Fruit fly (Drosophila melanogaster) whole organism, prepupa: ENCODE results near the gene Cdc42.

Experiments used
- Blimp-1 ChIP-seq: fragments of 200-800 bp; sonication (Bioruptor generic); optimal IDR thresholded peaks from 3 replicates; lab custom pipeline; 2017; ENCODE audit warnings: missing biosample characterization, missing genetic modification characterization, mild to moderate bottlenecking, moderate library complexity, missing genetic modification reagents
- CG10631 ChIP-seq: fragments of 200-800 bp; sonication (Bioruptor generic); optimal IDR thresholded peaks from 2 replicates; lab custom pipeline; 2016; ENCODE audit warnings: missing biosample characterization, missing genetic modification characterization
- CG10669 ChIP-seq: fragments of 200-800 bp; sonication (Bioruptor generic); optimal IDR thresholded peaks from 3 replicates; lab custom pipeline; 2018; ENCODE audit warnings: missing biosample characterization, mild to moderate bottlenecking, missing genetic modification characterization, moderate library complexity
- CG11762 ChIP-seq: fragments of 200-800 bp; sonication (Bioruptor generic); optimal IDR thresholded peaks from 3 replicates; lab custom pipeline; 2016; ENCODE audit warnings: missing biosample characterization, missing genetic modification characterization; ENCODE audit not compliant: insufficient read depth
- CG11902 ChIP-seq: fragments of 200-800 bp; sonication (Bioruptor generic); optimal IDR thresholded peaks from 3 replicates; lab custom pipeline; 2016; ENCODE audit warnings: missing biosample characterization, missing genetic modification characterization
- CG15336 ChIP-seq: fragments of 200-800 bp; sonication (Bioruptor generic); IDR thresholded peaks from 2 replicates; pipeline ENCODE4 v1.3.6; 2022; ENCODE audit warnings: missing biosample characterization, missing genetic modification characterization
- CG1621 ChIP-seq: fragments of 200-800 bp; sonication (Bioruptor generic); optimal IDR thresholded peaks from 3 replicates; lab custom pipeline; 2018; ENCODE audit warnings: missing biosample characterization, mild to moderate bottlenecking, missing genetic modification characterization
- CG16779 ChIP-seq: fragments of 200-800 bp; sonication (Bioruptor generic); optimal IDR thresholded peaks from 3 replicates; lab custom pipeline; 2017; ENCODE audit warnings: missing biosample characterization, mild to moderate bottlenecking, missing genetic modification characterization
- CG31627 ChIP-seq: fragments of 200-800 bp; sonication (Bioruptor generic); optimal IDR thresholded peaks from 3 replicates; lab custom pipeline; 2016; ENCODE audit warnings: missing biosample characterization, missing genetic modification characterization
- CG32006 ChIP-seq: fragments of 200-800 bp; sonication (Bioruptor generic); optimal IDR thresholded peaks from 3 replicates; lab custom pipeline; 2017; ENCODE audit warnings: missing biosample characterization, mild to moderate bottlenecking, missing genetic modification characterization
- CG34406 ChIP-seq: fragments of 200-800 bp; sonication (Bioruptor generic); optimal IDR thresholded peaks from 3 replicates; lab custom pipeline; 2016; ENCODE audit warnings: missing biosample characterization, missing genetic modification characterization
- CG3919 ChIP-seq: fragments of 200-800 bp; sonication (Bioruptor generic); optimal IDR thresholded peaks from 3 replicates; lab custom pipeline; 2016; ENCODE audit warnings: missing biosample characterization, missing genetic modification characterization
- CG6163 ChIP-seq: fragments of 200-800 bp; sonication (Bioruptor generic); IDR thresholded peaks from 3 replicates; pipeline ENCODE4 v1.3.6; 2022; ENCODE audit warnings: missing biosample characterization, missing genetic modification characterization
- CG6276 ChIP-seq: fragments of 200-800 bp; sonication (Bioruptor generic); optimal IDR thresholded peaks from 2 replicates; lab custom pipeline; 2017; ENCODE audit warnings: missing biosample characterization, mild to moderate bottlenecking, missing genetic modification characterization
- CG6792 ChIP-seq: fragments of 200-800 bp; sonication (Bioruptor generic); optimal IDR thresholded peaks from 3 replicates; lab custom pipeline; 2016; ENCODE audit warnings: missing biosample characterization, missing genetic modification characterization
- CG6854 ChIP-seq: fragments of 200-800 bp; sonication (Bioruptor generic); optimal IDR thresholded peaks from 2 replicates; lab custom pipeline; 2017; ENCODE audit warnings: missing biosample characterization, mild to moderate bottlenecking, missing genetic modification characterization
- CG7368 ChIP-seq: fragments of 200-800 bp; sonication (Bioruptor generic); optimal IDR thresholded peaks from 3 replicates; lab custom pipeline; 2016; ENCODE audit warnings: missing biosample characterization, missing genetic modification characterization
- CG8119 ChIP-seq: fragments of 200-800 bp; sonication (Bioruptor generic); IDR thresholded peaks from 3 replicates; pipeline ENCODE4 v1.3.6; 2022; ENCODE audit warnings: missing biosample characterization, missing genetic modification characterization
- CG8319 ChIP-seq: fragments of 200-800 bp; sonication (Bioruptor generic); optimal IDR thresholded peaks from 3 replicates; lab custom pipeline; 2016; ENCODE audit warnings: missing biosample characterization, missing genetic modification characterization
- CG8632 ChIP-seq: fragments of 200-800 bp; sonication (Bioruptor generic); optimal IDR thresholded peaks from 3 replicates; lab custom pipeline; 2016; ENCODE audit warnings: missing biosample characterization, missing genetic modification characterization
- CG9139 ChIP-seq: fragments of 200-800 bp; sonication (Bioruptor generic); optimal IDR thresholded peaks from 3 replicates; lab custom pipeline; 2017; ENCODE audit warnings: missing biosample characterization, mild to moderate bottlenecking, missing genetic modification characterization
- Eip93F ChIP-seq: fragments of 200-800 bp; sonication (Bioruptor generic); optimal IDR thresholded peaks from 2 replicates; lab custom pipeline; 2016; ENCODE audit warnings: missing biosample characterization, mild to moderate bottlenecking, missing genetic modification characterization
- Ets21C ChIP-seq: fragments of 200-800 bp; sonication (Bioruptor generic); optimal IDR thresholded peaks from 3 replicates; lab custom pipeline; 2016; ENCODE audit warnings: missing biosample characterization, missing genetic modification characterization
- Ets96B ChIP-seq: fragments of 200-800 bp; optimal IDR thresholded peaks from 2 replicates; lab custom pipeline; 2019; ENCODE audit warnings: missing biosample characterization, mild to moderate bottlenecking, missing genetic modification characterization, moderate library complexity
- Gug ChIP-seq: fragments of 200-800 bp; sonication (Bioruptor generic); IDR thresholded peaks from 2 replicates; pipeline ENCODE4 v1.3.6; 2022; ENCODE audit warnings: missing biosample characterization, missing genetic modification characterization
- Hr38 ChIP-seq: sonication (Bioruptor generic); optimal IDR thresholded peaks from 2 replicates; lab custom pipeline; 2016; ENCODE audit warnings: missing biosample characterization, missing genetic modification characterization
- Hr39 ChIP-seq: fragments of 200-800 bp; sonication (Bioruptor generic); optimal IDR thresholded peaks from 2 replicates; lab custom pipeline; 2016; ENCODE audit warnings: missing biosample characterization, missing genetic modification characterization
- Hr4 ChIP-seq: fragments of 200-800 bp; sonication (Bioruptor generic); optimal IDR thresholded peaks from 3 replicates; lab custom pipeline; 2016; ENCODE audit warnings: missing biosample characterization, missing genetic modification characterization
- Sox102F ChIP-seq: fragments of 200-800 bp; sonication (Bioruptor generic); optimal IDR thresholded peaks from 2 replicates; lab custom pipeline; 2016; ENCODE audit warnings: missing biosample characterization, mild to moderate bottlenecking, missing genetic modification characterization
- Sox15 ChIP-seq: fragments of 200-800 bp; sonication (Bioruptor generic); optimal IDR thresholded peaks from 3 replicates; lab custom pipeline; 2016; ENCODE audit warnings: missing biosample characterization, missing genetic modification characterization
- achi ChIP-seq: fragments of 200-800 bp; sonication (Bioruptor generic); optimal IDR thresholded peaks from 3 replicates; lab custom pipeline; 2016; ENCODE audit warnings: missing biosample characterization, missing genetic modification characterization
- acj6 ChIP-seq: fragments of 200-800 bp; sonication (Bioruptor generic); optimal IDR thresholded peaks from 3 replicates; lab custom pipeline; 2016; ENCODE audit warnings: missing biosample characterization, missing genetic modification characterization
- dsx ChIP-seq: fragments of 200-800 bp; optimal IDR thresholded peaks from 3 replicates; lab custom pipeline; 2019; ENCODE audit warnings: missing biosample characterization, mild to moderate bottlenecking, missing genetic modification characterization, moderate library complexity; ENCODE audit not compliant: poor library complexity, severe bottlenecking
- esn ChIP-seq: fragments of 200-800 bp; sonication (Bioruptor generic); optimal IDR thresholded peaks from 2 replicates; lab custom pipeline; 2016; ENCODE audit warnings: missing biosample characterization, mild to moderate bottlenecking, missing genetic modification characterization, moderate library complexity
- fd85E ChIP-seq: fragments of 200-800 bp; sonication (Bioruptor generic); optimal IDR thresholded peaks from 3 replicates; lab custom pipeline; 2016; ENCODE audit warnings: missing biosample characterization, missing genetic modification characterization
- fkh ChIP-seq: fragments of 200-800 bp; sonication (Bioruptor generic); optimal IDR thresholded peaks from 3 replicates; lab custom pipeline; 2017; ENCODE audit warnings: missing biosample characterization, mild to moderate bottlenecking, missing genetic modification characterization, moderate library complexity
- lz ChIP-seq: fragments of 200-800 bp; sonication (Bioruptor generic); optimal IDR thresholded peaks from 3 replicates; lab custom pipeline; 2016; ENCODE audit warnings: missing biosample characterization, missing genetic modification characterization
- salr ChIP-seq, 2 experiments: fragments of 200-800 bp; sonication (Bioruptor generic); optimal IDR thresholded peaks; 3 replicates each; lab custom pipeline; 2016 to 2018; ENCODE audit warnings: missing biosample characterization in 2 of 2, missing genetic modification characterization in 2 of 2, mild to moderate bottlenecking in 1 of 2
- spab ChIP-seq: fragments of 200-800 bp; sonication (Bioruptor generic); optimal IDR thresholded peaks from 2 replicates; lab custom pipeline; 2017; ENCODE audit warnings: missing biosample characterization, mild to moderate bottlenecking, missing genetic modification characterization, missing genetic modification reagents
- ss ChIP-seq, 2 experiments: fragments of 200-800 bp; sonication (Bioruptor generic); optimal IDR thresholded peaks; 2 replicates in 1 of 2; 3 replicates in 1 of 2; lab custom pipeline; 2017 to 2018; ENCODE audit warnings: mild to moderate bottlenecking in 2 of 2, missing biosample characterization in 2 of 2, missing genetic modification characterization in 2 of 2, moderate library complexity in 1 of 2
- svp ChIP-seq: fragments of 200-800 bp; sonication (Bioruptor generic); peaks from one replicate; lab custom pipeline; 2016; ENCODE audit warnings: missing biosample characterization, missing genetic modification characterization
- topi ChIP-seq: fragments of 200-800 bp; sonication (Bioruptor generic); optimal IDR thresholded peaks from 3 replicates; lab custom pipeline; 2016; ENCODE audit warnings: missing biosample characterization, missing genetic modification characterization
- vri ChIP-seq: fragments of 200-800 bp; sonication (Bioruptor generic); optimal IDR thresholded peaks from 3 replicates; lab custom pipeline; 2016; ENCODE audit warnings: missing biosample characterization, mild to moderate bottlenecking, missing genetic modification characterization

The Cdc42 gene

DNA sequence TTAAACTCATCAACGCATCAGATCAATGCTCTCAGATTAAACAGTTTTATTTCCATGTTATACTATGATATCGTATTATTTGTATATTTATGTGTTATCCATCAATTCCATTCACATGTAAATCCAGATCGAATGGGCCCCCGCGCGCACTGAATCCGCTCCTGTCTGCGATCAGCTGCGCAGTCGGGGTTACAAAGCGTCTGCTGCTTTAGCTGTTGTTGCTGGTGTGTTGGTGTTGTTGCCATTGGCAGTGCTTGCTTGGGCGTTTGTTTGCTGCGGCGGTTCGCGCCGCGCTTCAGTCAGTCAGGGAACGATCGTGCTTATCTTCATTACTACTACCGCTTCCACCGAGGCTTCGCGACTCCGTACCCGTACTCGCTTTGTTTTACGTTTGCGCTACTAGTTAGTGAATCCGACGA, 29.9 kb upstream of the Cdc42 start, which contains the start of gene Zw (continued):
- TF ChIP-seq esn = peak; percentile 65
- peak; percentile 66 for TF ChIP-seq topi
- peak; percentile 44 for TF ChIP-seq Eip93F
- TF ChIP-seq CG10669 (GFP tag; lab: Kevin White, UChicago) = peak; percentile 40
- TF ChIP-seq CG8632 (GFP tag; lab: Kevin White, UChicago) = peak; percentile 36
- TF ChIP-seq lz (GFP tag; lab: Kevin White, UChicago) = peak; percentile 67
- peak; percentile 59 for TF ChIP-seq Hr4 (GFP tag; lab: Kevin White, UChicago)
- peak; percentile 71 for TF ChIP-seq CG6163 (GFP tag; lab: Robert Waterston, UW)
- peak; percentile 60 for TF ChIP-seq Ets21C (GFP tag; lab: Kevin White, UChicago)
- peak; percentile 38 for TF ChIP-seq Ets96B (tag; lab: Kevin White, UChicago)
- TF ChIP-seq CG6854 (GFP tag; lab: Kevin White, UChicago) = peak; percentile 33
- peak; percentile 49 for TF ChIP-seq Sox102F (GFP tag; lab: Kevin White, UChicago)
- peak; percentile 55 for TF ChIP-seq vri
- peak; percentile 43; the same call in 1 of the 2 replicates for TF ChIP-seq CG15336 (GFP tag; lab: Robert Waterston, UW)
- peak; percentile 2 for TF ChIP-seq CG1621 (tag; lab: Kevin White, UChicago)
- TF ChIP-seq fkh (GFP tag; lab: Kevin White, UChicago) = peak; percentile 44
- TF ChIP-seq CG34406 (GFP tag; lab: Kevin White, UChicago) = peak; percentile 4
- TF ChIP-seq ss (GFP tag; optimal IDR thresholded peaks at IDR 0.05; lab: Kevin White, UChicago) = peak; percentile 15 to 31
- TF ChIP-seq svp (GFP tag; lab: Kevin White, UChicago) = peak; percentile 91
- TF ChIP-seq CG7368 = peak; percentile 4
- TF ChIP-seq CG11902 (GFP tag; lab: Kevin White, UChicago) = peak; percentile 89
- peak; percentile 6 for TF ChIP-seq dsx (GFP tag; lab: Kevin White, UChicago)
- peak; percentile 19 for TF ChIP-seq Sox15
- no peak for TF ChIP-seq CG8119 (GFP tag; lab: Robert Waterston, UW)
- TF ChIP-seq Blimp-1 (GFP tag; lab: Kevin White, UChicago) = no peak
- no peak for TF ChIP-seq CG6276
- TF ChIP-seq CG31627 (GFP tag; lab: Kevin White, UChicago) = peak; percentile 60
- TF ChIP-seq acj6 (GFP tag; lab: Kevin White, UChicago) = peak; percentile 41
- TF ChIP-seq, all 60 proteins: peak for 52

DNA sequence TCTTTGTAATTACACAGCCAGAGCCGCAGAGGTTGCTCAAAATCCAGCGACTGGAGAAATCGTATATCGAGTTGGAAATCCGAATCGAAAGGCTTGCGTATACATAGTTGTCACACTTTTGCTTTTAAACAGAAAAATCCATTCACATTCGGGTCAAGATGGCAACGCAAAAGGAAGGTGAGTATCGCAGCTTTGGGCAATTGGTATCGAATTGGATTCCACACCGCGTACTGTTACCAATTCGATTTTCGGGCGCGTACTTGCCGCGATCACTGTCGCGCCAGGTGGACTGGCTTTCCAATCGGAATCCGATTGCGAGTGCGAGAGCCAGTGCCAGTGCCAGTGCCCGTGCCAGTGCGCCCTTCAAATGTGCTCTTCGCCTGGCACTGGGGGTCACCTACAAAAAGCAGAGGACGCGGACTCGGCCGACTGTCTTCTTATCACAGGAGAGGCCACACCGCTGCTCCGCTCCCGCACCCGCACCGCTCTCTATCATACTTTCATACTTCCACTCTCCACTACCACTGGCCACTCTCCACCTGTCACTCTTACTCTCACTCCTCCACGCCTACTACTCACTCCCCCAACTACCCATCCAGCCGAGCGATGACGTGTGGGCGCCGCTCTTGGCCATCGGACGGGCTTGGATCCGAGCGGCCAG, 29.3 kb upstream of the Cdc42 start:
- TF ChIP-seq Ets21C (GFP tag; lab: Kevin White, UChicago) = no peak
- no peak for TF ChIP-seq CG31627 (GFP tag; lab: Kevin White, UChicago)
- no peak for TF ChIP-seq Hr38
- no peak for TF ChIP-seq CG10631 (GFP tag; lab: Kevin White, UChicago)
- peak; percentile 25 for TF ChIP-seq Blimp-1 (GFP tag; lab: Kevin White, UChicago)
- no peak for TF ChIP-seq Sox102F (GFP tag; lab: Kevin White, UChicago)
- TF ChIP-seq CG3919 (GFP tag; lab: Kevin White, UChicago) = no peak
- TF ChIP-seq achi (GFP tag; lab: Kevin White, UChicago) = no peak
- no peak for TF ChIP-seq topi
- TF ChIP-seq Sox15 = no peak
- TF ChIP-seq CG6163 (GFP tag; lab: Robert Waterston, UW) = no peak
- TF ChIP-seq spab (GFP tag; lab: Kevin White, UChicago) = no peak
- TF ChIP-seq svp (GFP tag; lab: Kevin White, UChicago) = peak; percentile 74
- TF ChIP-seq CG11762 (GFP tag; lab: Kevin White, UChicago) = no peak

DNA sequence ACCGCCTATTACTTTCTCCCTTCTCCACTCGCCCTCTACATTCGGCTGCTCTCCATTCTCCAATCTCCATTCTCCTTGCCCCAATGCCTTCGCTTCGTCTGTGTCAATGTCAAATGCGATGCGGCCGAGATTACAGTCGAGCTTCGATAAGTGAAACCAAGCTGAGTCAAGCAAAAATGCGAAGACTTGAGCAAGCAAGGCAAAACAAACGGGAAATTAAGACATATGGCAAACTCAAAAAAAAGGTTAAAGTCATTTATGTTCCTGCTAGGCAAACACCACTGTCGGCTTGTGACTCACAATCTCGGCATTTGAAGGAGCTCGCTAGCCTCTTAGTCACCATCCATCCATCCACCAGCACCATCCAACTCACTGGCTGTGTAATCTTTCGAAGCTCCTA, 28.5 kb upstream of the Cdc42 start:
- peak; percentile 97 to 98 for TF ChIP-seq ss (GFP tag; optimal IDR thresholded peaks at IDR 0.05; lab: Kevin White, UChicago)
- peak; percentile 97 for TF ChIP-seq Hr4 (GFP tag; lab: Kevin White, UChicago)
- peak; percentile 96 for TF ChIP-seq fd85E (GFP tag; lab: Kevin White, UChicago)
- peak; percentile 97 for TF ChIP-seq CG15336 (GFP tag; lab: Robert Waterston, UW)
- peak; percentile 98 for TF ChIP-seq achi (GFP tag; lab: Kevin White, UChicago)
- TF ChIP-seq lz (GFP tag; lab: Kevin White, UChicago) = peak; percentile 99
- peak; percentile 96 for TF ChIP-seq CG9139 (GFP tag; lab: Kevin White, UChicago)
- peak; percentile 94 to 97 for TF ChIP-seq salr (GFP tag; optimal IDR thresholded peaks at IDR 0.05; lab: Kevin White, UChicago)
- TF ChIP-seq esn = peak; percentile 100
- peak; percentile 100 for TF ChIP-seq svp (GFP tag; lab: Kevin White, UChicago)
- peak; percentile 99 for TF ChIP-seq CG31627 (GFP tag; lab: Kevin White, UChicago)
- peak; percentile 96 for TF ChIP-seq dsx (GFP tag; lab: Kevin White, UChicago)
- TF ChIP-seq Hr39 (GFP tag; lab: Kevin White, UChicago) = peak; percentile 100
- TF ChIP-seq CG32006 (GFP tag; lab: Kevin White, UChicago) = peak; percentile 97
- peak; percentile 99 for TF ChIP-seq Sox102F (GFP tag; lab: Kevin White, UChicago)
- peak; percentile 94 for TF ChIP-seq Blimp-1 (GFP tag; lab: Kevin White, UChicago)
- TF ChIP-seq CG6792 (GFP tag; lab: Kevin White, UChicago) = peak; percentile 99
- peak; percentile 99 for TF ChIP-seq acj6 (GFP tag; lab: Kevin White, UChicago)
- TF ChIP-seq CG6163 (GFP tag; lab: Robert Waterston, UW) = peak; percentile 99
- TF ChIP-seq Ets21C (GFP tag; lab: Kevin White, UChicago) = peak; percentile 99
- TF ChIP-seq CG6276 = peak; percentile 88
- peak; percentile 95 for TF ChIP-seq CG16779 (tag; lab: Kevin White, UChicago)
- peak; percentile 97 for TF ChIP-seq Gug (GFP tag; lab: Robert Waterston, UW)
- peak; percentile 99 for TF ChIP-seq CG7368
- peak; percentile 98 for TF ChIP-seq CG8319 (GFP tag; lab: Kevin White, UChicago)
